Worm (Caenorhabditis elegans): ENCODE results near the gene Y24F12A.1.

ce11 chrIV:11646908-11647307 lies 41.9 kb downstream of the Y24F12A.1 start:
- no peak for TF ChIP-seq him-1 (tag; optimal IDR thresholded peaks at IDR 0.05)
- no peak for TF ChIP-seq dao-5 (tag; optimal IDR thresholded peaks at IDR 0.05)

All from whole organism, L4/young adult.